Fruit fly (Drosophila melanogaster) whole organism, embryonic: ENCODE results near the gene glob2.

Experiments used
- Atf-2 ChIP-seq: fragments of 200-800 bp; sonication (Bioruptor generic); optimal IDR thresholded peaks from 2 replicates; lab custom pipeline; 2016; ENCODE audit warnings: missing biosample characterization, missing genetic modification characterization
- Atf6 ChIP-seq: fragments of 200-800 bp; sonication (Bioruptor generic); IDR thresholded peaks from 2 replicates; pipeline ENCODE4 v1.3.6; 2022; ENCODE audit warnings: missing biosample characterization, missing genetic modification characterization
- CG10274 ChIP-seq: fragments of 200-800 bp; sonication (Bioruptor generic); optimal IDR thresholded peaks from 3 replicates; lab custom pipeline; 2017; ENCODE audit warnings: missing biosample characterization, mild to moderate bottlenecking, missing genetic modification characterization
- CG10431 ChIP-seq: fragments of 200-800 bp; sonication (Bioruptor generic); optimal IDR thresholded peaks from 3 replicates; lab custom pipeline; 2018; ENCODE audit warnings: missing biosample characterization, mild to moderate bottlenecking, missing genetic modification characterization
- CG10654 ChIP-seq: fragments of 200-800 bp; sonication (Bioruptor generic); optimal IDR thresholded peaks from 2 replicates; lab custom pipeline; 2016; ENCODE audit warnings: missing biosample characterization, missing genetic modification characterization
- CG11085 ChIP-seq: fragments of 200-800 bp; sonication (Bioruptor generic); IDR thresholded peaks from 2 replicates; pipeline ENCODE4 v1.3.6; 2022; ENCODE audit warnings: missing biosample characterization, missing genetic modification characterization
- CG11504 ChIP-seq: fragments of 200-800 bp; sonication (Bioruptor generic); optimal IDR thresholded peaks from 3 replicates; lab custom pipeline; 2019; ENCODE audit warnings: missing biosample characterization, mild to moderate bottlenecking, missing genetic modification characterization, moderate library complexity
- CG12236 ChIP-seq: fragments of 200-800 bp; sonication (Bioruptor generic); optimal IDR thresholded peaks from 2 replicates; lab custom pipeline; 2016; ENCODE audit warnings: missing biosample characterization, missing genetic modification characterization
- CG12659 ChIP-seq: fragments of 200-800 bp; sonication (Bioruptor generic); optimal IDR thresholded peaks from 3 replicates; lab custom pipeline; 2017; ENCODE audit warnings: mild to moderate bottlenecking, missing biosample characterization, missing genetic modification reagents, missing genetic modification characterization
- CG13894 ChIP-seq: fragments of 200-800 bp; sonication (Bioruptor generic); optimal IDR thresholded peaks from 3 replicates; lab custom pipeline; 2018; ENCODE audit warnings: missing biosample characterization, mild to moderate bottlenecking, missing genetic modification characterization, moderate library complexity
- CG1603 ChIP-seq: fragments of 200-800 bp; sonication (Bioruptor generic); optimal IDR thresholded peaks from 2 replicates; lab custom pipeline; 2019; ENCODE audit warnings: missing biosample characterization, mild to moderate bottlenecking, missing genetic modification characterization, moderate library complexity
- CG16863 ChIP-seq: fragments of 200-800 bp; sonication (Bioruptor generic); optimal IDR thresholded peaks from 3 replicates; lab custom pipeline; 2016; ENCODE audit warnings: missing biosample characterization, missing genetic modification characterization
- CG17829 ChIP-seq: fragments of 200-800 bp; optimal IDR thresholded peaks from 2 replicates; lab custom pipeline; 2019; ENCODE audit warnings: missing biosample characterization, mild to moderate bottlenecking, missing genetic modification characterization, moderate library complexity
- CG31388 ChIP-seq: fragments of 200-800 bp; sonication (Bioruptor generic); optimal IDR thresholded peaks from 2 replicates; lab custom pipeline; 2016; ENCODE audit warnings: missing biosample characterization, missing genetic modification characterization
- CG4854 ChIP-seq: fragments of 200-800 bp; sonication (Bioruptor generic); optimal IDR thresholded peaks from 2 replicates; lab custom pipeline; 2016; ENCODE audit warnings: missing biosample characterization, missing genetic modification characterization, inconsistent platforms
- CG6689 ChIP-seq: fragments of 200-800 bp; sonication (Bioruptor generic); IDR thresholded peaks from 2 replicates; pipeline ENCODE4 v1.3.6; 2022; ENCODE audit warnings: missing biosample characterization, missing genetic modification characterization
- CG7271 ChIP-seq: fragments of 200-800 bp; sonication (Bioruptor generic); optimal IDR thresholded peaks from 2 replicates; lab custom pipeline; 2018; ENCODE audit warnings: missing biosample characterization, mild to moderate bottlenecking, missing genetic modification characterization, moderate library complexity
- CG8281 ChIP-seq: fragments of 200-800 bp; sonication (Bioruptor generic); optimal IDR thresholded peaks from 2 replicates; lab custom pipeline; 2018; ENCODE audit warnings: missing biosample characterization, mild to moderate bottlenecking, missing genetic modification characterization, moderate library complexity
- CG8388 ChIP-seq: fragments of 200-800 bp; sonication (Bioruptor generic); optimal IDR thresholded peaks from 2 replicates; lab custom pipeline; 2019; ENCODE audit warnings: missing biosample characterization, mild to moderate bottlenecking, missing genetic modification characterization, moderate library complexity
- CG9876 ChIP-seq: fragments of 200-800 bp; sonication (Bioruptor generic); optimal IDR thresholded peaks from 2 replicates; lab custom pipeline; 2016; ENCODE audit warnings: missing biosample characterization, missing genetic modification characterization
- CG9932 ChIP-seq: fragments of 200-800 bp; sonication (Bioruptor generic); IDR thresholded peaks from 2 replicates; pipeline ENCODE4 v1.3.6; 2022; ENCODE audit warnings: missing biosample characterization, missing genetic modification characterization
- CkIIα-i1 ChIP-seq: fragments of 200-800 bp; sonication (Bioruptor generic); IDR thresholded peaks from 2 replicates; pipeline ENCODE4 v1.3.6; 2022; ENCODE audit warnings: missing biosample characterization, missing genetic modification characterization
- Eip74EF ChIP-seq, 2 experiments: fragments of 200-800 bp in 1 of 2; fragments of >200 bp in 1 of 2; sonication (Bioruptor generic) in 1 of 2; optimal IDR thresholded peaks; 2 replicates each; lab custom pipeline; 2017 to 2019; ENCODE audit warnings: missing biosample characterization in 2 of 2, missing genetic modification characterization in 2 of 2, mild to moderate bottlenecking in 1 of 2, moderate library complexity in 1 of 2
- Gug ChIP-seq: fragments of 200-800 bp; sonication (Bioruptor generic); IDR thresholded peaks from 4 replicates; pipeline ENCODE4 v1.3.6; 2022; ENCODE audit warnings: missing biosample characterization, missing genetic modification characterization
- HLH4C ChIP-seq: fragments of 200-800 bp; sonication (Bioruptor generic); IDR thresholded peaks from 3 replicates; pipeline ENCODE4 v1.3.6; 2022; ENCODE audit warnings: missing biosample characterization, missing genetic modification characterization; ENCODE audit not compliant: partially characterized antibody
- NC2β ChIP-seq: fragments of 200-800 bp; sonication (Bioruptor generic); optimal IDR thresholded peaks from 2 replicates; lab custom pipeline; 2016; ENCODE audit warnings: missing biosample characterization, missing genetic modification characterization
- Neu2 ChIP-seq: fragments of 200-800 bp; sonication (Bioruptor generic); optimal IDR thresholded peaks from 3 replicates; lab custom pipeline; 2016; ENCODE audit warnings: missing biosample characterization, missing genetic modification characterization, borderline replicate concordance
- Nf-YB ChIP-seq: fragments of 200-800 bp; sonication (Bioruptor generic); optimal IDR thresholded peaks from 3 replicates; lab custom pipeline; 2019; ENCODE audit warnings: missing biosample characterization, mild to moderate bottlenecking, missing genetic modification characterization, moderate library complexity
- Ravus ChIP-seq: fragments of 200-800 bp; sonication (Bioruptor generic); IDR thresholded peaks from 2 replicates; pipeline ENCODE4 v1.3.6; 2022; ENCODE audit warnings: missing biosample characterization, missing genetic modification characterization
- amos ChIP-seq: fragments of 200-800 bp; sonication (Bioruptor generic); IDR thresholded peaks from 2 replicates; pipeline ENCODE4 v1.3.6; 2022; ENCODE audit warnings: missing biosample characterization, missing genetic modification characterization; ENCODE audit not compliant: partially characterized antibody
- aop ChIP-seq: fragments of 200-800 bp; sonication (Bioruptor generic); IDR thresholded peaks from 2 replicates; pipeline ENCODE4 v1.3.6; 2022; ENCODE audit warnings: missing biosample characterization, missing genetic modification characterization
- ash1 ChIP-seq: fragments of 200-800 bp; sonication (Bioruptor generic); optimal IDR thresholded peaks from 2 replicates; lab custom pipeline; 2018; ENCODE audit warnings: missing biosample characterization, mild to moderate bottlenecking, missing genetic modification characterization
- chif ChIP-seq, 2 experiments: fragments of 200-800 bp; sonication (Bioruptor generic); optimal IDR thresholded peaks; 3 replicates each; lab custom pipeline; 2016; ENCODE audit warnings: missing biosample characterization in 2 of 2, missing genetic modification characterization in 2 of 2
- crc ChIP-seq: fragments of 200-800 bp; sonication (Bioruptor generic); optimal IDR thresholded peaks from 2 replicates; lab custom pipeline; 2016; ENCODE audit warnings: missing biosample characterization, missing genetic modification characterization
- dpn ChIP-seq, 2 experiments: fragments of 200-800 bp; sonication (Bioruptor generic); optimal IDR thresholded peaks; 3 replicates each; lab custom pipeline; 2016; ENCODE audit warnings: missing biosample characterization in 2 of 2, missing genetic modification characterization in 2 of 2
- ems ChIP-seq: fragments of 200-800 bp; sonication (Bioruptor generic); optimal IDR thresholded peaks from 3 replicates; lab custom pipeline; 2016; ENCODE audit warnings: missing biosample characterization, missing genetic modification characterization
- en ChIP-seq: fragments of 200-800 bp; sonication (Bioruptor generic); optimal IDR thresholded peaks from 2 replicates; lab custom pipeline; 2016; ENCODE audit warnings: missing biosample characterization, missing genetic modification characterization
- hkb ChIP-seq, 2 experiments: fragments of 200-800 bp in 1 of 2; fragments of >200 bp in 1 of 2; sonication (Bioruptor generic) in 1 of 2; IDR thresholded peaks in 1 of 2; optimal IDR thresholded peaks in 1 of 2; 2 replicates each; pipeline versions ENCODE4 v1.3.6 to Lab custom; 2017 to 2022; ENCODE audit warnings: missing biosample characterization in 1 of 2, missing genetic modification characterization in 1 of 2
- ind ChIP-seq: fragments of 200-800 bp; sonication (Bioruptor generic); optimal IDR thresholded peaks from 3 replicates; lab custom pipeline; 2016; ENCODE audit warnings: missing biosample characterization, missing genetic modification characterization
- lmd ChIP-seq: fragments of 200-800 bp; sonication (Bioruptor generic); IDR thresholded peaks from 2 replicates; pipeline ENCODE4 v1.3.6; 2022; ENCODE audit warnings: missing biosample characterization, missing genetic modification characterization
- pho ChIP-seq: fragments of 200-800 bp; sonication (Bioruptor generic); optimal IDR thresholded peaks from 2 replicates; lab custom pipeline; 2016; ENCODE audit warnings: missing biosample characterization, missing genetic modification characterization
- phol ChIP-seq: fragments of 200-800 bp; sonication (Bioruptor generic); optimal IDR thresholded peaks from 3 replicates; lab custom pipeline; 2018; ENCODE audit warnings: missing biosample characterization, mild to moderate bottlenecking, missing genetic modification characterization, moderate library complexity
- pita ChIP-seq: fragments of 200-800 bp; sonication (Bioruptor generic); optimal IDR thresholded peaks from 2 replicates; lab custom pipeline; 2017; ENCODE audit warnings: missing biosample characterization, mild to moderate bottlenecking, missing genetic modification characterization
- pzg ChIP-seq: fragments of 200-800 bp; sonication (Bioruptor generic); optimal IDR thresholded peaks from 3 replicates; lab custom pipeline; 2018; ENCODE audit warnings: missing biosample characterization, mild to moderate bottlenecking, missing genetic modification characterization, moderate library complexity
- sens-2 ChIP-seq: fragments of 200-800 bp; sonication (Bioruptor generic); IDR thresholded peaks from 2 replicates; pipeline ENCODE4 v1.3.6; 2022; ENCODE audit warnings: missing biosample characterization, missing genetic modification characterization
- slou ChIP-seq: fragments of 200-800 bp; sonication (Bioruptor generic); optimal IDR thresholded peaks from 3 replicates; lab custom pipeline; 2016; ENCODE audit warnings: missing biosample characterization, missing genetic modification characterization
- tx ChIP-seq: fragments of 200-800 bp; sonication (Bioruptor generic); optimal IDR thresholded peaks from 2 replicates; lab custom pipeline; 2016; ENCODE audit warnings: missing biosample characterization, missing genetic modification characterization
- wek ChIP-seq: fragments of 200-800 bp; sonication (Bioruptor generic); optimal IDR thresholded peaks from 3 replicates; lab custom pipeline; 2018; ENCODE audit warnings: missing biosample characterization, mild to moderate bottlenecking, missing genetic modification characterization, moderate library complexity

glob2 gene

dm6 chr3R:6657278-6658246, 48.8 kb upstream of the glob2 start, which contains the start of the genes CG1307 and twr (continued):
- TF ChIP-seq ind (no peak), CG7271 (tag; lab: Kevin White, UChicago) (no peak), CG12659 (GFP tag; lab: Kevin White, UChicago) (peak; percentile 77), pzg (GFP tag; lab: Kevin White, UChicago) (peak; percentile 74), ems (GFP tag; lab: Kevin White, UChicago) (no peak), HLH4C (0 out of 3 replicates have a peak, but pooled peaks have one; percentile 38), Eip74EF (GFP tag; optimal IDR thresholded peaks at IDR 0.05; lab: Kevin White, UChicago) (no peak), dpn (GFP tag; optimal IDR thresholded peaks at IDR 0.05; lab: Kevin White, UChicago) (peak in 1 of 2 experiments; percentile 17), CG13894 (tag; lab: Kevin White, UChicago) (no peak), CG31388 (GFP tag; lab: Kevin White, UChicago) (no peak), CG10654 (GFP tag; lab: Kevin White, UChicago) (no peak), CG1603 (tag; lab: Kevin White, UChicago) (no peak), aop (GFP tag; lab: Robert Waterston, UW) (no peak), Atf6 (GFP tag; lab: Robert Waterston, UW) (no peak), slou (GFP tag; lab: Kevin White, UChicago) (no peak), Nf-YB (peak; percentile 15), CG9876 (GFP tag; lab: Kevin White, UChicago) (no peak), CG11504 (tag; lab: Kevin White, UChicago) (no peak), Neu2 (GFP tag; lab: Kevin White, UChicago) (no peak), CG9932 (GFP tag; lab: Robert Waterston, UW) (peak; percentile 61), wek (peak; percentile 99), CG16863 (GFP tag; lab: Kevin White, UChicago) (no peak), CG10431 (GFP tag; lab: Kevin White, UChicago) (peak; percentile 37), pita (GFP tag; lab: Kevin White, UChicago) (no peak), chif (GFP tag; optimal IDR thresholded peaks at IDR 0.05; lab: Kevin White, UChicago) (no peak), hkb (optimal IDR thresholded peaks at IDR 0.05; lab: Kevin White, UChicago) (no peak), hkb (GFP tag; IDR thresholded peaks at IDR 0.05; lab: Robert Waterston, UW) (no peak), CkIIα-i1 (GFP tag; lab: Robert Waterston, UW) (no peak), lmd (0 out of 2 replicates have a peak, but pooled peaks have one; percentile 26), CG8388 (GFP tag; lab: Kevin White, UChicago) (no peak), phol (tag; lab: Kevin White, UChicago) (peak; percentile 68), CG12236 (no peak), CG10274 (GFP tag; lab: Kevin White, UChicago) (no peak), ash1 (GFP tag; lab: Kevin White, UChicago) (no peak), tx (no peak), Atf-2 (GFP tag; lab: Kevin White, UChicago) (no peak), en (GFP tag; lab: Kevin White, UChicago) (no peak), CG11085 (GFP tag; lab: Robert Waterston, UW) (no peak), CG4854 (GFP tag; lab: Kevin White, UChicago) (no peak), CG8281 (tag; lab: Kevin White, UChicago) (no peak), amos (GFP tag; lab: Robert Waterston, UW) (peak; percentile 36; the same call in 1 of the 2 replicates), pho (GFP tag; lab: Kevin White, UChicago) (no peak), CG17829 (peak; percentile 61), NC2β (no peak), Ravus (GFP tag; lab: Robert Waterston, UW) (no peak; the same call in 1 of the 2 replicates), CG6689 (peak; percentile 41), Gug (no peak), crc (no peak), sens-2 (GFP tag; lab: Robert Waterston, UW) (no peak)
